Fruit fly (Drosophila melanogaster) whole organism, pupa: ENCODE results near the gene NFAT.

ENCODE experiments used
- CG10348 ChIP-seq: fragments of 200-800 bp; sonication (Bioruptor generic); IDR thresholded peaks from 2 replicates; pipeline ENCODE4 v1.3.6; 2022; ENCODE audit warnings: missing biosample characterization, missing genetic modification characterization
- CG12605 ChIP-seq: fragments of 200-800 bp; sonication (Bioruptor generic); IDR thresholded peaks from 2 replicates; pipeline ENCODE4 v1.3.6; 2022; ENCODE audit warnings: missing biosample characterization, missing genetic modification characterization
- CG13204 ChIP-seq: fragments of 200-800 bp; sonication (Bioruptor generic); optimal IDR thresholded peaks from 2 replicates; lab custom pipeline; 2018; ENCODE audit warnings: missing biosample characterization, mild to moderate bottlenecking, missing genetic modification characterization, moderate library complexity
- CG14655 ChIP-seq: fragments of 200-800 bp; sonication (Bioruptor generic); optimal IDR thresholded peaks from 3 replicates; lab custom pipeline; 2017; ENCODE audit warnings: mild to moderate bottlenecking, missing biosample characterization, missing genetic modification reagents, missing genetic modification characterization
- CG15710 ChIP-seq: fragments of 200-800 bp; sonication (Bioruptor generic); optimal IDR thresholded peaks from 2 replicates; lab custom pipeline; 2018; ENCODE audit warnings: missing biosample characterization, mild to moderate bottlenecking, missing genetic modification characterization, moderate library complexity
- CG17806 ChIP-seq: fragments of 200-800 bp; sonication (Bioruptor generic); optimal IDR thresholded peaks from 2 replicates; lab custom pipeline; 2018; ENCODE audit warnings: missing biosample characterization, mild to moderate bottlenecking, missing genetic modification characterization, moderate library complexity
- CG32121 ChIP-seq: fragments of 200-800 bp; sonication (Bioruptor generic); IDR thresholded peaks from 2 replicates; pipeline ENCODE4 v1.3.6; 2022; ENCODE audit warnings: missing biosample characterization, missing genetic modification characterization
- CG34367 ChIP-seq: fragments of 200-800 bp; sonication (Bioruptor generic); optimal IDR thresholded peaks from 2 replicates; lab custom pipeline; 2018; ENCODE audit warnings: missing biosample characterization, mild to moderate bottlenecking, missing genetic modification characterization
- CG4496 ChIP-seq: fragments of 200-800 bp; sonication (Bioruptor generic); IDR thresholded peaks from 3 replicates; pipeline ENCODE4 v1.3.6; 2022; ENCODE audit warnings: missing biosample characterization, missing genetic modification characterization
- CG8159 ChIP-seq: fragments of 200-800 bp; sonication (Bioruptor generic); optimal IDR thresholded peaks from 3 replicates; lab custom pipeline; 2018; ENCODE audit warnings: missing biosample characterization, mild to moderate bottlenecking, missing genetic modification characterization, moderate library complexity
- CG8301 ChIP-seq: fragments of 200-800 bp; sonication (Bioruptor generic); optimal IDR thresholded peaks from 2 replicates; lab custom pipeline; 2018; ENCODE audit warnings: missing biosample characterization, mild to moderate bottlenecking, missing genetic modification characterization
- CG9948 ChIP-seq: fragments of 200-800 bp; sonication (Bioruptor generic); optimal IDR thresholded peaks from 2 replicates; lab custom pipeline; 2018; ENCODE audit warnings: missing biosample characterization, mild to moderate bottlenecking, missing genetic modification characterization, moderate library complexity
- D1 ChIP-seq: fragments of 200-800 bp; sonication (Bioruptor generic); optimal IDR thresholded peaks from 2 replicates; lab custom pipeline; 2018; ENCODE audit warnings: missing biosample characterization, mild to moderate bottlenecking, missing genetic modification characterization, moderate library complexity
- EcR ChIP-seq: fragments of 200-800 bp; sonication (Bioruptor generic); optimal IDR thresholded peaks from 3 replicates; lab custom pipeline; 2019; ENCODE audit warnings: missing biosample characterization, missing genetic modification characterization, mild to moderate bottlenecking, moderate library complexity, missing genetic modification reagents
- Ets98B ChIP-seq: fragments of 200-800 bp; sonication (Bioruptor generic); IDR thresholded peaks from 2 replicates; pipeline ENCODE4 v1.3.6; 2022; ENCODE audit warnings: missing biosample characterization, missing genetic modification characterization
- Pif1A ChIP-seq: fragments of 200-800 bp; sonication (Bioruptor generic); optimal IDR thresholded peaks from 3 replicates; lab custom pipeline; 2016; ENCODE audit warnings: missing biosample characterization, missing genetic modification characterization
- Pif1B ChIP-seq: fragments of 200-800 bp; sonication (Bioruptor generic); optimal IDR thresholded peaks from 3 replicates; lab custom pipeline; 2016; ENCODE audit warnings: missing biosample characterization, missing genetic modification characterization
- Snoo ChIP-seq: fragments of 200-800 bp; sonication (Bioruptor generic); optimal IDR thresholded peaks from 3 replicates; lab custom pipeline; 2017; ENCODE audit warnings: missing biosample characterization, mild to moderate bottlenecking, missing genetic modification characterization, inconsistent platforms
- fd96Ca ChIP-seq: fragments of 200-800 bp; sonication (Bioruptor generic); IDR thresholded peaks from 3 replicates; pipeline ENCODE4 v1.3.6; 2022; ENCODE audit warnings: missing biosample characterization, missing genetic modification characterization
- gl ChIP-seq: fragments of 200-800 bp; sonication (Bioruptor generic); optimal IDR thresholded peaks from 2 replicates; lab custom pipeline; 2018; ENCODE audit warnings: missing biosample characterization, mild to moderate bottlenecking, missing genetic modification characterization
- rn ChIP-seq: fragments of 200-800 bp; sonication (Bioruptor generic); IDR thresholded peaks from 2 replicates; pipeline ENCODE4 v1.3.6; 2022; ENCODE audit warnings: missing biosample characterization, missing genetic modification characterization

NFAT gene

DNA sequence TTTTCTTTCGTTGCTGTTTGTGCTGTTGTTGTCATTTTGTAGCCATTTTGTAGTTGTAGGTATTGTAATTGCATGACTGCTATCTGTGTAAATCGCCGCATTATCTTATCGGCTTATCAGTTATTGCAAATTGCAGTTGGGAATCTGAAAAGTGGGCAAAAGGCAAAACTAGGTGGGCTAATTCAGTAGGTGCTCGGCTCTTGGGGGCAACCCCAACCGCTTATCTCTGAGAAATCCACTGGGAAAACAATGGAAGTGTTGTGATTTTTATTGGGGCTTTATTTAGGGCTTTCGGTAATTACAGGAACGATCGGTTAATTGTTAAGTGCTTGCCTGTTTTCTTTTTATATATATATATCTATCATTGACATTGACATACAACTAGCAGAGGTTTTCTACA, 26.6 kb downstream of the NFAT start:
- TF ChIP-seq CG14655 (GFP tag; lab: Kevin White, UChicago) = no peak
- no peak for TF ChIP-seq CG12605
- no peak for TF ChIP-seq EcR (GFP tag; lab: Kevin White, UChicago)
- no peak for TF ChIP-seq CG13204 (GFP tag; lab: Kevin White, UChicago)
- no peak for TF ChIP-seq fd96Ca (GFP tag; lab: Robert Waterston, UW)
- TF ChIP-seq CG17806 (tag; lab: Kevin White, UChicago) = no peak
- no peak for TF ChIP-seq CG10348 (GFP tag; lab: Robert Waterston, UW)
- no peak for TF ChIP-seq D1 (tag; lab: Kevin White, UChicago)
- TF ChIP-seq Pif1A (GFP tag; lab: Kevin White, UChicago) = no peak

DNA sequence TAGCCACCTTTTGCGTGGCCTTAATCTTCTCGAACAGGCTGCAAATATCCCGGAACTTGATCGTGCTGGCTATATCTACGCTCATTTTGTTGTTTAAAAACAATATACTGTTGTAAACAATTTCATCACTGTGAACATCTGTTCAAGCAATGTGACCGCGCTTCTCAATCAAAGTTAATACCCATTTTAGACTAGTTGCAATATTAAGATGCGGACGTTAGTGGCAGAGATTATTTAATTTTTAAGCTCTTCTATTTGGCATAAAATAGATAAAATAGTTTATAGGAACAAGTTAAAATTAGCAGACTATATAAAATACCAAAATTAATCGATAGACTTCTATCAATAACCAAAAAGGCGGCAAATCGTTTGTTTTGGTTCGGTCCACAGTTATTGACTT, 43.1 kb downstream of the NFAT start, which contains the start of the genes DNAlig4 and CG11164:
DNAlig4 (minus strand) TSS at position 156 of the 400 bp plus-strand sequence.
CG11164 (plus strand) TSS at position 359 of the 400 bp plus-strand sequence.
- no peak for TF ChIP-seq gl (tag; lab: Kevin White, UChicago)
- no peak for TF ChIP-seq Snoo (tag; lab: Kevin White, UChicago)
- no peak for TF ChIP-seq Pif1B
- TF ChIP-seq CG14655 (GFP tag; lab: Kevin White, UChicago) = no peak
- TF ChIP-seq Pif1A (GFP tag; lab: Kevin White, UChicago) = no peak
- TF ChIP-seq CG17806 (tag; lab: Kevin White, UChicago) = no peak
- no peak for TF ChIP-seq CG13204 (GFP tag; lab: Kevin White, UChicago)
- no peak for TF ChIP-seq CG32121 (GFP tag; lab: Robert Waterston, UW)
- no peak for TF ChIP-seq fd96Ca (GFP tag; lab: Robert Waterston, UW)
- TF ChIP-seq, all 21 proteins: peak for 0

DNA sequence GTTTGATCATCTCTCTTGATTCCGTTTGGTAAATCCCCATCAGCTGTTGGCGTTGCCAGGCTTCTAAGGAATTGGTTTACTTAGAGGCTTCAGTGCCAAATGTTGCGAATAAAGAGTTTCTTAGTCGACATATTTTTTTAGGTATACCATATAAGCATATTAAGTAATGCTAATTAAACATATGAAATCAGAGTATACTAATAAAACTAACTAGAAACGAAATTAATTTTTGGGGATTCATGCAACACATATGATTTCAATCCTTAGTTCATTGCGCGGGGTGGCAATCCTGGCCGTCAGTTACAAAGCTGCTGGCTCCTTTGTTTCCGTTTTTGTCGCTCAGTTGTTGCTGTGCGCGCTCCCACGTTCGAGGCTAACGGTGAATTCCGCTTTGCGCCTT, 44.8 kb downstream of the NFAT start, which contains the start of gene CG15760:
CG15760 (plus strand) TSS at position 334 of the 400 bp plus-strand sequence.
- no peak for TF ChIP-seq CG4496 (GFP tag; lab: Robert Waterston, UW)
- no peak for TF ChIP-seq gl (tag; lab: Kevin White, UChicago)
- TF ChIP-seq Pif1A (GFP tag; lab: Kevin White, UChicago) = no peak
- no peak for TF ChIP-seq CG13204 (GFP tag; lab: Kevin White, UChicago)
- TF ChIP-seq Ets98B (GFP tag; lab: Robert Waterston, UW) = no peak
- no peak for TF ChIP-seq CG17806 (tag; lab: Kevin White, UChicago)

DNA sequence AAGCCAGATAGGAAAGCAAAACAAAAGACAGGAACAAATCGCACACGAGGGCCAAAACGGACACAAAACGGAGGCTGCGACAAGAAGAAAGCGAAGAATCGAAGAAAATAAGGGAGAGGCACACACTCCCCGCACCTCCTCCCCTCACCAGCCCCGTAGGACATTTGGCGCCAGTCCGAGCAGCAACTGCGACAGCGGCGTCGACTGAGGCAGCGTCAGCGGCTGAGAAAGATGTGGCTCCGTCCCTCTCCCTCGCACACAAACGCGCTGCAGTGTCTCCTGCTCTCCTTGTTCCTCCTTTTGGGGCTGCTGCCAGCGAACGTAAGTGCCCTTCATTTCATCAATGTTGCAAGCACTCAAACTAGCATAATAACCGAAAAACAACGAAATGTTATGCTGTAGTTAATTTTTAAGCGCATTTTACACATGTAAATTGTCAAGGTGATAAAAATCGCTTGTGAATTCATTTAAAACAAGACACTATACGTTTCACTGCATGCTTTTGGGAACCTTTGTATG, 45.8 kb downstream of the NFAT start:
- TF ChIP-seq fd96Ca (GFP tag; lab: Robert Waterston, UW) (no peak), CG4496 (GFP tag; lab: Robert Waterston, UW) (0 out of 3 replicates have a peak, but pooled peaks have one; percentile 16)
- TF ChIP-seq, all 21 proteins: peak for 1

dm6 chrX:13676458-13676944, 52.0 kb downstream of the NFAT start, which contains the start of gene CG11162:
TSS of gene CG11162 (plus strand) at chrX:13676894.
- TF ChIP-seq CG9948 (no peak), CG32121 (GFP tag; lab: Robert Waterston, UW) (no peak), CG10348 (GFP tag; lab: Robert Waterston, UW) (no peak), CG12605 (no peak), gl (tag; lab: Kevin White, UChicago) (no peak), rn (no peak), fd96Ca (GFP tag; lab: Robert Waterston, UW) (no peak), Snoo (tag; lab: Kevin White, UChicago) (no peak), CG17806 (tag; lab: Kevin White, UChicago) (no peak), D1 (tag; lab: Kevin White, UChicago) (no peak)

- TF ChIP-seq Snoo (tag; lab: Kevin White, UChicago) = no peak
- TF ChIP-seq Ets98B (GFP tag; lab: Robert Waterston, UW) = no peak
- TF ChIP-seq fd96Ca (GFP tag; lab: Robert Waterston, UW) = no peak
- TF ChIP-seq D1 (tag; lab: Kevin White, UChicago) = no peak
- TF ChIP-seq CG4496 (GFP tag; lab: Robert Waterston, UW) = no peak
- no peak for TF ChIP-seq CG32121 (GFP tag; lab: Robert Waterston, UW)
- TF ChIP-seq CG12605 = no peak
- no peak for TF ChIP-seq CG17806 (tag; lab: Kevin White, UChicago)
- no peak for TF ChIP-seq CG14655 (GFP tag; lab: Kevin White, UChicago)
Measured at dm6 chrX:13677970-13678490, 53.5 kb downstream of the NFAT start.

DNA sequence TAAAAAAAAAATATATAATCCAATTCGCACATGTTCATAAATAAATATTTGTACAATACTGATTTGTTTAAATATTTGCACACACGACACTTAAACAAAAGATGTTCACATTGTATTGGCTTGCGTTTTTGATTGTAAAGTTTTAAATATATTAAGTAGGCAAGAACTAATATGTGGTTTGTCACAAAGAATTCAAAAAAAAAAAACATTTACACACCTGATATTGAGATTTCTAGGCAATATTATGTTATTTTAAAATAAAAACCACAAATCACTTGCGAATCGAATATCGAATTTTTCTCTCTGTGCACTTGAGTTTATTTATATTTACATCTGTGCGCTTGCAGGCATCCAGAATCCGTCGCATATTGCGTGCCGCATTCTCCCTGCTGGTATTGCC, 55.0 kb downstream of the NFAT start:
- TF ChIP-seq Ets98B (GFP tag; lab: Robert Waterston, UW) = peak; percentile 23; the same call in 1 of the 2 replicates
- TF ChIP-seq CG8159 (tag; lab: Kevin White, UChicago) = peak; percentile 71
- TF ChIP-seq rn = no peak
- TF ChIP-seq CG13204 (GFP tag; lab: Kevin White, UChicago) = no peak
- peak; percentile 24 for TF ChIP-seq Pif1B
- peak; percentile 47 for TF ChIP-seq CG14655 (GFP tag; lab: Kevin White, UChicago)
- peak; percentile 45 for TF ChIP-seq CG34367
- peak; percentile 66 for TF ChIP-seq CG4496 (GFP tag; lab: Robert Waterston, UW)
- no peak for TF ChIP-seq gl (tag; lab: Kevin White, UChicago)
- TF ChIP-seq D1 (tag; lab: Kevin White, UChicago) = peak; percentile 17
- TF ChIP-seq CG17806 (tag; lab: Kevin White, UChicago) = peak; percentile 67
- peak; percentile 25 for TF ChIP-seq CG8301 (tag; lab: Kevin White, UChicago)
- TF ChIP-seq CG9948 = peak; percentile 60
- peak; percentile 37 for TF ChIP-seq Pif1A (GFP tag; lab: Kevin White, UChicago)
- TF ChIP-seq CG12605 = 0 out of 2 replicates have a peak, but pooled peaks have one; percentile 16
- peak; percentile 29 for TF ChIP-seq Snoo (tag; lab: Kevin White, UChicago)
- peak; percentile 61 for TF ChIP-seq CG15710 (tag; lab: Kevin White, UChicago)
- TF ChIP-seq CG32121 (GFP tag; lab: Robert Waterston, UW) = peak; percentile 65
- no peak for TF ChIP-seq EcR (GFP tag; lab: Kevin White, UChicago)
- TF ChIP-seq fd96Ca (GFP tag; lab: Robert Waterston, UW) = no peak
